Worm (Caenorhabditis elegans): ENCODE measurements around the gene ZC513.14.

- TF ChIP-seq hmbx-1 (tag; optimal IDR thresholded peaks at IDR 0.05), result no peak
- no peak for TF ChIP-seq ama-1 (optimal IDR thresholded peaks at IDR 0.05)
- no peak for TF ChIP-seq ets-7 (tag; optimal IDR thresholded peaks at IDR 0.05)
- TF ChIP-seq tbx-11 (GFP tag; IDR thresholded peaks at IDR 0.05), result no peak
- TF ChIP-seq sea-1 (GFP tag; conservative IDR thresholded peaks at IDR 0.05), result no peak
- TF ChIP-seq B0310.2 (tag; optimal IDR thresholded peaks at IDR 0.05), result no peak
- TF ChIP-seq tra-4 (tag; optimal IDR thresholded peaks at IDR 0.05), result no peak
- TF ChIP-seq flt-1 (GFP tag; IDR thresholded peaks at IDR 0.05), result no peak
- TF ChIP-seq tbx-37 (GFP tag; conservative IDR thresholded peaks at IDR 0.05), result no peak
- no peak for TF ChIP-seq F13C5.2 (tag; optimal IDR thresholded peaks at IDR 0.05)
- no peak for TF ChIP-seq ceh-13 (GFP tag; optimal IDR thresholded peaks at IDR 0.05)
- no peak for TF ChIP-seq hmg-4 (GFP tag; optimal IDR thresholded peaks at IDR 0.05)
- TF ChIP-seq aly-1 (tag; optimal IDR thresholded peaks at IDR 0.05), result no peak
- TF ChIP-seq pes-1 (GFP tag; IDR thresholded peaks at IDR 0.05), result no peak
Measured at ce11 chrV:8019783-8020182, 16.1 kb downstream of the ZC513.14 start.

Data from whole organism, early embryonic.